Fruit fly (Drosophila melanogaster): ENCODE data around the gene TrpRS-m.

DNA sequence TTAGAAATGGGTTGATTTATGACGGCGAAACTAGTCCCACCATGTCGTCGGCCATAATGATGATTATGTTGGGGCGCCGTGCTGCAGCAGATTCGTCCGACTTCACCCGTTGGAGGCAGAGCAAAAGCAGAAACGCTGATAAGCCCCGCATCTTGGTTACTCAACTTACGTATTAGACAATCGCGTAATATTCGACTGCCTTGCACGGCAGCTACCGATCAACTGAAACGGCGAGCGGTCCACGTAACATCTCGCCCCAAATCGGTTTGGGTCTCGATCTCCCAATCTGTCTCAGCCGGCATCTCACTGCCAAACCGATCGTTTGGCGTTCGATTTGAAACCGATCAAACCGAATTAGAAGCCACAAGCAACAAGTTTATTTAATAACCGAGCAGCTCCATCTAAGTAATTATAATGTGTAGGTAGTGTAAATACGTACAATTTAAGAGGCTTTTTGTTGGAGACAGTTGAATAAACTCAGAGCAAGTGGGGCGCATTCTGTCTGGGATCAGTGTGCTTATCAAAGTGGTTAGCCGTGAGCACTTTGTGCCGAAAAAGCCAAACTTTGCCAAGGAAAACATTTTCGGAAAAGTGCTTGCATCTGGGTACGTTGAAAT, 40.8 kb upstream of the TrpRS-m start, which contains the start of gene CG32191:
- TF ChIP-seq ranshi (GFP tag; IDR thresholded peaks at IDR 0.05): no peak
- TF ChIP-seq E2f2 (GFP tag; IDR thresholded peaks at IDR 0.05): no peak
- no peak for TF ChIP-seq mam (GFP tag; optimal IDR thresholded peaks at IDR 0.05)
- no peak for TF ChIP-seq hb (GFP tag; IDR thresholded peaks at IDR 0.05; ENCODE audit: partially characterized antibody)
- no peak for TF ChIP-seq CG30020 (tag; optimal IDR thresholded peaks at IDR 0.05)
